Fruit fly (Drosophila melanogaster) ovary, adult (tissue): ENCODE results near the gene Ass.

ENCODE experiments used
- CG17801 ChIP-seq: fragments of 200-800 bp; optimal IDR thresholded peaks from 2 replicates; lab custom pipeline; 2019; ENCODE audit warnings: missing biosample characterization, mild to moderate bottlenecking, missing genetic modification characterization, moderate library complexity; ENCODE audit not compliant: partially characterized antibody

Gene Ass

DNA sequence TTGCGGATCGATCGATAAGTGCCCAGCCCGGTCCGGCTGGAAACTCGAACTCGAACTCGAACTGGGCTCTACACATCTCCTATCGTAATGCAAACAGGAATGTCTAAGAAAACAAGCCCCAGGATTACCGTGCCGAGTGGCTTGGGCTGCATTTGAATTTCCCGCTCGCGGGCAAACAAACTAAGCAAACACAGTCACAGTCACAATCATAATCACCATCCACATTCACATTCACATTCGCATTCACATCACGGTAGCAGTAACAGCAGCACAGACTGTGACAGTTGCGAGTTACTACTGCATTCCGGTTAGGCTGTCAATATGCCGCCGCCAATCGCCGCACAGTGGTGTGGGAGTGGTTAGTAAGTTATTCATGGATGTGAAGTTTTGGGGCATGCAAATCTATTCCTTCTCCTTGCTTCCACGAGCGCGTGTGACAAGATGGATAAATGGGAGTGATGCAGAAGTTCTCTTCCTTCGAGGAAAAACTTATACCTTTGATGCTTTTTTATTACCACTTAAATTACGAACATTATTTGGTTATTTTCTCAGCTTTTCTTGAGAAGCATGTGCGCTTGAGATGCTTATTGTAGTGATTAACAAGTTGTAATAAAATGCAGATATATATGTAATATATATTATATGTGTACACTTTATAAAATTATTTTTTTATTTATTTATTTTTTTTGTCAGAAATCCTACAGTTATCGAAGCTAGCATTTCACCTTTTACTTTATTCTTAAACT lies 20.3 kb upstream of the Ass start:
- TF ChIP-seq CG17801 (GFP tag; lab: Kevin White, UChicago), result no peak

DNA sequence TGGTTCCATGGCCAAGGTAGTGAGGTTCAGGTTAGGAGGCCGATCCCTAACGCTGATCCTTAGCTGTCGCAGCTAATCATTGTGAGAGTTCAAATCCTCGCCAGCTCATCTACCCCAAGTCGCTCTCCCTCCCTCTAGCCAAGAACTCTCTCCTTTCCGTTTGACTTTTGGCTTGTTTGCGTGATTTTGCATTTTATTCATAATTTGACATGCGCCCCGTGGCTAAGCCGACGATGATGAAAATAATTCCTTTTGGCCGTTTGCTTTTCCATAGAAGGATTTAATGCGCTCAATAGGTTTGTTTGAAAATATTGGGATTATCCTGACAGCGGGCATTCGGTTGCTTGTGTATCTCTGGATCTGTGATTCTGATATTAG lies 19.0 kb upstream of the Ass start:
- no peak for TF ChIP-seq CG17801 (GFP tag; lab: Kevin White, UChicago)

DNA sequence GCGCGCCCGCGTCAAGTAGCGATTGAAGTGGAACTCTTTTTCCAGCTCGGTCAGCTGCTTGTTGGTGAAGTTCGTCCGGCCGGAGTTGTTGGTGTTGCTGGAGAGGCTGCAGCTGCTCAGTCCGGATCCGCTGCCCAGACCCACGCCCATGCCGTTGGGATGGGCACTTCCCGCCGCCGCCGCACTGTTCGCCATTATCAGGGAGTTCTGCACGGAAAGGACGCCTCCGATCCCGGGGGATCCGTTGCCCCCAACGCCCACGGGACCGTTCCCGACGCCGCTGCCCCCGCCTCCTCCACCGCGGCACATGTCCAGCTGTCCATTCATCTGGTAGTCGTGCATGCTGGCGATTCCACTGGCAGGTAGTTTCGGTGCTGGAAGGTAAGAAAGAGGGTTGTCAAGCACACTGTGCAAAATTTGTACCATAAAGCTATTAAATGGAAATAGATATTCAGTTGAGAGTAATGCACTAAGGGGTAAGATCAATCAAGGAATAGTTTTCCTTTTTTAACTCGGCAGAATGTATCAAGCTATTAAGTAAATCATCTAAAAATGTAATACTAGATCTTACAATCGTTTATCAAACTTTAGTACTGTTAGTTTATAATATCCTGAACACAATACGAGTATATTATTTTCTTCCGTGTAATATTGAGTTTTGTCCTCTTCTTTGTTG lies 18.5 kb upstream of the Ass start:
- no peak for TF ChIP-seq CG17801 (GFP tag; lab: Kevin White, UChicago)

DNA sequence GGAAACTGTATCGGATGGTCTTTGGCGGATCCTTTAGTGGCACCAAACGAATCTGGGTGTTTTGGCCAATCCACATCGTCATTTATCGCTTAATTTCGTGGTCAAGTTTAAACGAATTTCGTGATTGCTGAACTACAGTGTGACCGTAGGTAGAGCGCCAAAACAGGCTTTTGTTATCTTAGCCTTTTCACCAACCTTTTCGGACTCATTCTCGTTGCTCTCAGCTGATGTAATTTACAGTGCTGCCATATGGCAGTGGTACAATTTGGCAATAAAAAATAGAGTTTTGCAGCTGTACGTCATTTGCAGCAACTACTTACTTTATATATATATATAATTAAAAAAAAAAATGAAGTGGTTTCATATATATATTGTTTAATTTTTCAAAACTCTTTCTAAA lies 15.7 kb upstream of the Ass start, which contains the start of gene agt:
agt (minus strand) TSS at position 160 of the 400 bp plus-strand sequence.
- no peak for TF ChIP-seq CG17801 (GFP tag; lab: Kevin White, UChicago)

DNA sequence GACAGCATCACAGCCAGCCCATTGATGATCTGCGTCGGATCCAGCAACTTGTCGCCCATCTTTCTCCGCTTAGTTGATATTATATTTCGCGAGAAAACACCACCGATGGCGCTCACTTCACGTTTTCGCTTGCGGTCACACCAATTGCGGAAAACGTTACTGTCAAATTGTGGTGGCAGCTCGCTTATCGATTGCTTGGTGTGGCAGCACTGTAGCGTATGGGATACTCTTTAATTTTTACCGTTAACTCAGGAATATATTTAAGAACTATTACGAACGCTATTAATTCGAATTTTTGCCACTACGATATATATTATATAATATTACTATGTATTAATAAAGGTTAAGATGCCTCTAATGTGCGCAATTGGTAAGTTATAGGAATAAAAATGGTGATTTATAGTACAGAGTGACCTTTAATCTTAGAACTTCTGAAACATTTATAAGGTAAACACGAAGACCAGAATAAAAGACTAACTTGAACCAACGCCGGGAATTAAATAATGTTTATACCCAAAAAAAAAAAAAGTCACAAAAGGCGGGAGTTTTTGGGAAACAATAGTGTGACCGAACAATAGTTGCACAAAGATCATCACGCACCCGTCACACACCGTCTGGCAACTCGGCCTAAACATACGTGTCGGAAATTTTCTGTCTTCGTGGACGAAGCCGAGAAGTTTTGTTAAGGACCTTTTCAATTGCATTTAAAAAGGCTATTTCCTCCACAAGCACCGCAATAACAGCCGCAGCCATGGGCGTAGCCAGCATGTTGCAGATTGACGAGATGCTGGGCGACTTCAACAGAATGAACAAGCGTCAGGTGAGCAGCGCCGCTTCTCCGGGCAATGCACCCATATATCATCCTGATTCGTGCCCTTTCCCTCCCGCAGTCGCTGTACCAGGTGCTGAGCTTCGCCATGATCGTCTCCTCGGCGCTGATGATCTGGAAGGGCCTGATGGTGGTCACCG lies 13.3 kb upstream of the Ass start, which contains the start of the genes CG1307 and twr:
CG1307 (minus strand) TSS at position 165 of the 969 bp plus-strand sequence.
twr (plus strand) TSS at position 605 of the 969 bp plus-strand sequence.
- TF ChIP-seq CG17801 (GFP tag; lab: Kevin White, UChicago), result no peak

DNA sequence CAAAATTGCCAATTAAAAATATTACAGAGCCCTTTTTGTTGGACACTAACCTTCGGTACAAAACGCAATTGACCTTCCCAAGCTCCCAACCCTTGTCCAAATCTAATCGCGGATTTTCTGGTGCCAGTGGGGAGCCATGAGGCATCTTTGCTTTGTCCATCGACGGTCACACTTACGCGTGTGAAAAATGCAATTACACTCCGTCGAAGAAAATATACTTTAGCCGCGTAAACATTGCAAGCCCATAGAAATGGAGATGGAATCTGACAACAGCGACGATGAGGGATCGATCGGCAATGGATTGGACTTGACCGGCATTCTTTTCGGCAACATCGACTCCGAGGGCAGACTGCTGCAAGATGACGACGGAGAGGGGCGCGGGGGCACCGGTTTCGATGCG lies 2.5 kb upstream of the Ass start, which contains the start of gene Taf1:
Taf1 (plus strand) TSS at position 150 of the 400 bp plus-strand sequence.
- no peak for TF ChIP-seq CG17801 (GFP tag; lab: Kevin White, UChicago)

DNA sequence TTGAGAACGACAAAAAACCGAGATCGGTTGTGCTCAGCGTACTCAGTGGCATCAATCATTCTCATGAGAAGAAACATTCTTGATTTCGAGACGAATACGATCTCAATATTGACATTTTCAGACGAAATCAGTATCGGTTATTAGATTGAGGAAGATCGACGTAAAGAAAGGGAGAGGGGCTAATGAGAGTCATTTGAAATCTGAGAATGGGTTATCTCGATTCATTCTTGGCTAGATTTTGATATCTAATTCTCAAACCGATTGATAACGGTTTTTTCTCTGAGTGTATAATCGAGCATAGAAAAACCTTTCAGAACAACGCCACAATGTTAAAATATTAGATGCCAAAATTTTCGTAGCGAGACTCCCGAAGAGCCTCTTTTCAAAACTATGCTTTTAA lies 3.3 kb downstream of the Ass start, which contains the start of gene CG31286:
CG31286 (plus strand) TSS at position 301 of the 400 bp plus-strand sequence.
- TF ChIP-seq CG17801 (GFP tag; lab: Kevin White, UChicago), result no peak

DNA sequence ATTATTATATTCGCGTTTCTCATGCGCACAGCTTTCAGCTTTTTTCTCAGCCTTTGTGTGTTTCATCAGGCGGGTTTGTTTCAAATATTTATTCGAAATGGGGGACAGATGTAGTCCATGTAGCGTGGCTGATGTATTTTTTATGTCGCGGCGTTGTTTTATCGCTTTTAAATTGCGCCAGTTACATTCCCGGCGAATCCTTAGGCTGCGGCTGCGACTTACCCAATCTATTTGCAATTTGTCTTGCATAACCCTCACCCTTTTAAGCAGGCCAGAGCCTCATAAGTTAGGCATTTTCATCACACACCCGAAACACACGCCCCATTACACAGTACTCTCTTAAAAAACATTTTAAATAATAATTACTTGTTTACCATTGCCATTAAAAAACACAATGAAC lies 14.4 kb downstream of the Ass start, which contains the start of gene sunz:
sunz (plus strand) TSS at position 301 of the 400 bp plus-strand sequence.
- TF ChIP-seq CG17801 (GFP tag; lab: Kevin White, UChicago), result no peak

DNA sequence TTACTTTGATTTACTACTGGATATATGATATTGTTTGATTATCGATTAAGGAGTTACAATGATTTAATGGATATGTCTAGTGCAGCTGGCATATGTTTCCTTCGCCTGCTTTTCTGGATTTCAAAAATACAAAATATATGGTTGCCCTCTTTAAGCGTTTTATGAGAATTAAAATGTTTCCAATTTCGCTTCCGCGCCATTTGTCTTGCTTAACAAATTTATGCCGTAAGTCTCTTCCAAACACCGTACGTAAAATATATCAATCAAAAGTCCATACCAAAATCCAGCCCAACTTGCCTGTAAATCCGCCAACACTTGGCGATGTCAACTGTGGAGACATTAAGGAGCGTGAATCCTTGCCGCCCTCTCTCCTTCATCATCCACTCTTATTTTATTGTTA lies 15.0 kb downstream of the Ass start, which contains the start of gene CG15177:
CG15177 (minus strand) TSS at position 101 of the 400 bp plus-strand sequence.
- TF ChIP-seq CG17801 (GFP tag; lab: Kevin White, UChicago), result no peak

DNA sequence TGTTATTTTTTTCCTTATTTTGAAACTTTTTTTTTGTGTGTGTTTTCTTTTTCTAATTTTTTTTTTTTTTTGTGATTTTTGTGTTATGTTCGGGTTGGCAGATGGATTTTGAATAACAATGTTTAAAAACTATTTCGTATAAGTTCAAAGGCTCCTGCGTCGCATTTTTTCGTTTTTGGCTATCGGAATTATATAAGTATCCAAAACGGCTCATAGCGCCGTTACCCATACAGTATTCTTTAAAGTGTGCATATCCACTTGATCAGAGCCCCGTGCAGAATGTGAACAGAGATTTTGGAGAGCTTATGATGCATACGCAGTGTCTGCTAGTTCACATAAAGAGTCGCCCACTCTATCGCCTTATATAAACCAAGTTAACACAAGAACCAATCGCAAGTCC lies 16.4 kb downstream of the Ass start, which contains the start of gene sowi:
sowi (minus strand) TSS at position 101 of the 400 bp plus-strand sequence.
- TF ChIP-seq CG17801 (GFP tag; lab: Kevin White, UChicago), result no peak

DNA sequence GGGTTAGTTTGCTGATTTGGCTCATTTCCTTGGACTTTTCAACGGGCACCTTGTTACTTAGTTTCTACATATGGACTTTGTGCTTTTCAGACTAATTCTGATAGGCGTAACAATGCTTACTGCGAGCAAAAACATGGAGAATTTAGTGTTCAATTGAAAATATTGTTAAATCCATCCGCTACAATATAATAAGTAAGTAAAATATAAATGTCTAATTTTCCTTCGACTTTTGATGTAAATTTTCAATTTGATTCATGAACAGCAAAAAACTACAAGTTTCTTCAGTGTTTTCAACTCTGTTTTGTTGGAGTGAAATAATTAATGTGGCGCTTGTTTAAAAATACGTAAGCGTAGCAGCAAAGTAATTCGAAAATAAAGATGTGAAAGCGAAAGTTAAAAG lies 35.4 kb downstream of the Ass start, which contains the start of gene glob2:
glob2 (minus strand) TSS at position 101 of the 400 bp plus-strand sequence.
- TF ChIP-seq CG17801 (GFP tag; lab: Kevin White, UChicago), result no peak

DNA sequence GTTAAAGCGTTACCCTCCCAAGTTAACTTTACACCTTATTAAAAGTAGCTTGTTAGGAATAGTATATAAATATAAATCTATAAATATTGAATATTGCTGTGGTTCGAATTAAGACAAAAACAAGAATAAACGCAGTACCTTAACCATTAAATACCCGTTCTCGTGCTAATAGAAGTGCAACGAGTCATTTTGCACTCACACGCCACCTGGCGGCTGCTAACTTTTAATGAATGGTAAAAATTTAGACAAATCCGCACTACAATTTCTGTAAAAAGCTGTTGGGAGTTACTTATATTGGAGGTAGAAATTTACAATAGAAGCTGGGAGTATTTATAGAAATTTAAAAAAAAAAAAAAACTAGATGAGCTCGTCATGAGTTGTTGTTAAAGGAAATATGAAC lies 39.1 kb downstream of the Ass start:
- no peak for TF ChIP-seq CG17801 (GFP tag; lab: Kevin White, UChicago)

DNA sequence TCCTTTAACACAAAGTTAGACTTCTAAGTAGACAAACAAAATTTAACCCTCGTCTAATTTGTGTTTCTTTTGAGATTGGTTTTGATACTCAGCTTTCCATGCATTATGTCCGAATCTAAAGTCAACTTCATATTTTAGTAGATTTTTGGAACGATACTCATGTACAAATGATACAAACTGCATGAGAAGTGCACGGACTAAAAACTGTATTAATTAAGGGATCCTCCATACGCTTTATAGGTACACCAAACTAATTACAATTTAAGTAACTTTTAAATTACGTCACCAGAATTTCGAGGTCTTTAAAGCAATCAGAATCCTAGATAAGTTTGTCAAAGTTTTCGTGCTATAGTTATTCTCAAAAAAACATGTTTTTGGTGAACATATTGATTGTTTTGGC lies 43.3 kb downstream of the Ass start, which contains the start of gene CG31482:
CG31482 (plus strand) TSS at position 301 of the 400 bp plus-strand sequence.
- TF ChIP-seq CG17801 (GFP tag; lab: Kevin White, UChicago), result no peak

DNA sequence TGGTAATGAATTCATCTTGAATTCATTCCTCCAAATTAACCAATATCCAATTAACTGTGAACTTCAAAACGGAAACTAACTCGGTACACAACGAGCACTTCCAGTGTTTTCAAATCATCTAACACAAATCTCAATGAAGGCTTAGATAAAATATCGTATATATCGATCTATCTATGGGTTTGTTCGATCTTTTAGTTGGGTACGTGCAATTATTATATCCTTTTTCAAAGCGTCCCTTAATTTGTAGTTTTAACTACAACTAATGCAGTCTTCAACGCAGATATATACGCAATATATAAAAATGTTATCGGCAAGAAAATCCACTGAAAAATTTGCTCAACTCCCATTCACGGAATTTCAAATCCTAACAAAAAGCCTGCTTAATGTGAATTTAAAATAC lies 46.3 kb downstream of the Ass start, which contains the start of gene CG1138:
CG1138 (minus strand) TSS at position 101 of the 400 bp plus-strand sequence.
- no peak for TF ChIP-seq CG17801 (GFP tag; lab: Kevin White, UChicago)
